Worm (Caenorhabditis elegans) whole organism, early embryonic: ENCODE measurements around the gene nfu-1.

Experiments used
- B0310.2 ChIP-seq: sonication (generic microtip); optimal IDR thresholded peaks from 2 replicates; lab custom pipeline; 2016; ENCODE audit warnings: mild to moderate bottlenecking, missing genetic modification characterization, missing compliant biosample characterization
- F13C5.2 ChIP-seq: sonication (generic microtip); optimal IDR thresholded peaks from 2 replicates; lab custom pipeline; 2017; ENCODE audit warnings: mild to moderate bottlenecking, missing genetic modification characterization, inconsistent platforms, missing compliant biosample characterization
- aly-1 ChIP-seq: sonication (generic microtip); optimal IDR thresholded peaks from 2 replicates; lab custom pipeline; 2016; ENCODE audit warnings: missing genetic modification characterization, missing compliant biosample characterization
- ama-1 ChIP-seq: fragments of 150-350 bp; optimal IDR thresholded peaks from 2 replicates; lab custom pipeline; 2014
- ceh-13 ChIP-seq: fragments of 200-800 bp; sonication (Bioruptor generic); optimal IDR thresholded peaks from 2 replicates; lab custom pipeline; 2018; ENCODE audit warnings: mild to moderate bottlenecking, missing genetic modification characterization, missing compliant biosample characterization
- ceh-36 ChIP-seq: sonication (generic microtip); optimal IDR thresholded peaks from 2 replicates; lab custom pipeline; 2016; ENCODE audit warnings: missing genetic modification characterization, inconsistent platforms, missing compliant biosample characterization
- ets-7 ChIP-seq: sonication (generic microtip); optimal IDR thresholded peaks from 2 replicates; lab custom pipeline; 2016; ENCODE audit warnings: missing genotype, missing genetic modification characterization, missing compliant biosample characterization
- flt-1 ChIP-seq: fragments of 200-800 bp; sonication (Bioruptor generic); IDR thresholded peaks from 2 replicates; pipeline ENCODE4 v1.3.6; 2022; ENCODE audit warnings: missing genetic modification characterization, missing compliant biosample characterization
- hmbx-1 ChIP-seq: sonication (generic microtip); optimal IDR thresholded peaks from 2 replicates; lab custom pipeline; 2016; ENCODE audit warnings: mild to moderate bottlenecking, missing genetic modification characterization, missing compliant biosample characterization
- hmg-4 ChIP-seq: fragments of 200-800 bp; sonication (Bioruptor generic); optimal IDR thresholded peaks from 2 replicates; lab custom pipeline; 2018; ENCODE audit warnings: mild to moderate bottlenecking, missing genetic modification characterization, missing compliant biosample characterization
- hnd-1 ChIP-seq: sonication (generic microtip); optimal IDR thresholded peaks from 2 replicates; lab custom pipeline; 2016; ENCODE audit warnings: missing genetic modification characterization, missing compliant biosample characterization
- pes-1 ChIP-seq: fragments of 200-800 bp; sonication (Bioruptor generic); IDR thresholded peaks from 2 replicates; pipeline ENCODE4 v1.3.6; 2022; ENCODE audit warnings: missing genetic modification reagents, missing genetic modification characterization, missing compliant biosample characterization
- scrt-1 ChIP-seq: fragments of 200-800 bp; sonication (Bioruptor generic); IDR thresholded peaks from 2 replicates; pipeline ENCODE4 v1.3.6; 2022; ENCODE audit warnings: missing genetic modification characterization, missing compliant biosample characterization
- sea-1 ChIP-seq: fragments of 200-800 bp; sonication (Bioruptor generic); conservative IDR thresholded peaks from 2 replicates; pipeline ENCODE4 v1.3.6; 2022; ENCODE audit warnings: missing genetic modification characterization, missing compliant biosample characterization
- tbx-11 ChIP-seq: fragments of 200-800 bp; sonication (Bioruptor generic); IDR thresholded peaks from 2 replicates; pipeline ENCODE4 v1.3.6; 2022; ENCODE audit warnings: missing genetic modification characterization, missing compliant biosample characterization
- tbx-37 ChIP-seq: fragments of 200-800 bp; sonication (Bioruptor generic); conservative IDR thresholded peaks from 2 replicates; pipeline ENCODE4 v1.3.6; 2022; ENCODE audit warnings: missing genetic modification reagents, missing genetic modification characterization, missing compliant biosample characterization
- tra-4 ChIP-seq: sonication (generic microtip); optimal IDR thresholded peaks from 2 replicates; lab custom pipeline; 2017; ENCODE audit warnings: missing genetic modification characterization, missing compliant biosample characterization

The nfu-1 gene

DNA sequence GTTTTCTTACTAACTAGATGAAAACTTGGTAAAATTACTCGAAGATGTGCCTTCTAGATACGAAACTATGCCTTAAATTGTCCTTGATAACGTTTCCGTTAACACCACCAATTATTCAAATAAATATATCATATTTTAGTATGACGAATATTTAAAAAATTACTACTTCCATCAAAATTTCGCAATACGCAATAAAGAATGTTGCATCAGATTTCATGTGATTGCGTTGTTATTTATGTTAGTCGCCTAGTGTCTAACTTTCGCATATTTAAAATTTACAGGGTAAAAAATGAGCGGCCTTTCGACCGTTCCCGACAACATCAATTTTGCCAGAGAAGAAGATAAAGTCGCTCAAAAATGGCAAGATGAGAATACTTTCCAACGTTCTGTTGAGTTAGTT, 18.9 kb upstream of the nfu-1 start, which contains the start of gene iars-1:
iars-1 (plus strand) TSS at position 276 of the 400 bp plus-strand sequence.
- TF ChIP-seq flt-1 (GFP tag; lab: Robert Waterston, UW) (no peak), tra-4 (tag; lab: Kevin White, UChicago) (no peak), hnd-1 (no peak), scrt-1 (GFP tag; lab: Robert Waterston, UW) (no peak), tbx-37 (GFP tag; lab: Robert Waterston, UW) (no peak)

DNA sequence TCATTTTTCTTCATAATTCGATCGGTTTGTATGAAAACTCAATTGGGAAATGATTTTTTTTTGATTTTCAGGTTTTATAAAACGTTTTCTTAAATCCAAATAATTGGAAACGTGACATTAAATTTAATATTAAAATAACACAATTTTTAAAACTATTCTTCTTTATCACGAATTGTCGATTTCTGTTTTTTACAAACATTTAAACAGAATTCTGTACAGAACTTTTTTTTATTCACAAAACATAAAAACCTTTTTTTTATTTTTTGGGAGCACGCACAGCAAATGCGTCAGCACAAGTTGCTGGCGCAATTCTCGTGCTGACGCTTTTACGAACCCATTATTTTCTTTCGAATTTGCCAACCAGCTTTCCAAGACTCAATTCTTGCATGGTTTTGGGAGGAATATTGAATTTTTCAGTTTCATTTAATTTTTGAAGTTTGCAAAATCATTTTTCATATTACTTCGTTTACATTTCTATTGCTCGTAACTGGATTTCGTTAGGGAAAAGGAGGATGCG, 13.4 kb upstream of the nfu-1 start, which contains the start of gene mpz-5:
mpz-5 (minus strand) TSS at position 51 of the 517 bp plus-strand sequence.
- TF ChIP-seq hmbx-1 (no peak), scrt-1 (GFP tag; lab: Robert Waterston, UW) (no peak), B0310.2 (no peak), tbx-11 (GFP tag; lab: Robert Waterston, UW) (no peak), tbx-37 (GFP tag; lab: Robert Waterston, UW) (no peak), tra-4 (tag; lab: Kevin White, UChicago) (no peak), F13C5.2 (tag; lab: Kevin White, UChicago) (peak; percentile 65), flt-1 (GFP tag; lab: Robert Waterston, UW) (no peak), ceh-13 (GFP tag; lab: Kevin White, UChicago) (no peak), hmg-4 (peak; percentile 26), pes-1 (GFP tag; lab: Robert Waterston, UW) (no peak; the same call in 1 of the 2 replicates), ets-7 (tag; lab: Kevin White, UChicago) (no peak), hnd-1 (no peak), ceh-36 (tag; lab: Kevin White, UChicago) (peak; percentile 13), aly-1 (tag; lab: Kevin White, UChicago) (no peak), ama-1 (lab: Kevin White, UChicago) (no peak), sea-1 (GFP tag; lab: Robert Waterston, UW) (no peak)

DNA sequence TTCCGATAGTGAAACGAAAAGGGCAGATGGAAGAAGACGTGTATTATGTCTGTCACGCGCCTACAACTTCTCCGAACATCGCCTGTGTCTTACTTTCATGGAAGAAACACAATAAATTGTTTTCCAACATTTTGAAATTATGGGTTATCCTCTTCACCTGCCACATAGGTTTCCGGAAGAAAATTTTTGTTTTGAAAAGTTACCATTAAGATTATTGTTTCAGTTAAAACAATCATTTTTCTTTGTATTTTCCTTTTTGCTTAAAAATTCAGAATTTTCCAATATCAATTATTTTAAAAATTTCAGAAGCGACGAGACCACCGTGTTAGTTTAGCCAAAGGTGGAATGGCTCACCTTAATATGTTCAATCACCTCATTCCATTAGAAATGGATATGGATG, 12.6 kb upstream of the nfu-1 start, which contains the start of gene mask-1:
mask-1 (plus strand) TSS at position 301 of the 400 bp plus-strand sequence.
- TF ChIP-seq hnd-1 = no peak
- TF ChIP-seq ceh-13 (GFP tag; lab: Kevin White, UChicago) = no peak
- no peak for TF ChIP-seq B0310.2
- no peak for TF ChIP-seq tbx-11 (GFP tag; lab: Robert Waterston, UW)
- TF ChIP-seq tbx-37 (GFP tag; lab: Robert Waterston, UW) = no peak
- no peak for TF ChIP-seq tra-4 (tag; lab: Kevin White, UChicago)
- TF ChIP-seq ets-7 (tag; lab: Kevin White, UChicago) = no peak
- no peak for TF ChIP-seq ceh-36 (tag; lab: Kevin White, UChicago)
- no peak for TF ChIP-seq scrt-1 (GFP tag; lab: Robert Waterston, UW)
- TF ChIP-seq sea-1 (GFP tag; lab: Robert Waterston, UW) = no peak
- no peak for TF ChIP-seq pes-1 (GFP tag; lab: Robert Waterston, UW)
- TF ChIP-seq hmbx-1 = no peak
- no peak for TF ChIP-seq aly-1 (tag; lab: Kevin White, UChicago)

DNA sequence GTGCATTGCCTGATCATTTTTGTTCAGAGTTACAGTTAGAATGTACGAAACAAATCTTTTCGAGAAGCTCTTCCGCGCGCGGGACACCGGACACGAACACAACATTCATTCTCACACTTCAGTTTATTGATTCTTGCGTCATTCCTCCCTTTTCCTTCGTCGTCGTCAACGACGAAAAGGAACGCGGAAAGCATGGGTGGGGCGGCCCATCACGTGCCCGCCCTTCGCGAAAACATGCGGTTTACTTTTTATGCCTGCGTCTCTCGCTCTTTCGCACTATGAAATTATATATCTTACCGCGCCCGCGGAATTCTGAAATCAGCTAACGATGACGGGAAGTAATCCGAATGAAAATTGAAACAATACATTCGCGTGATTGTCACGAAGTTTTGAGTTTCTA, 6.6 kb upstream of the nfu-1 start:
- TF ChIP-seq hmg-4 (peak; percentile 37), ceh-36 (tag; lab: Kevin White, UChicago) (no peak), hmbx-1 (no peak), F13C5.2 (tag; lab: Kevin White, UChicago) (peak; percentile 4)

DNA sequence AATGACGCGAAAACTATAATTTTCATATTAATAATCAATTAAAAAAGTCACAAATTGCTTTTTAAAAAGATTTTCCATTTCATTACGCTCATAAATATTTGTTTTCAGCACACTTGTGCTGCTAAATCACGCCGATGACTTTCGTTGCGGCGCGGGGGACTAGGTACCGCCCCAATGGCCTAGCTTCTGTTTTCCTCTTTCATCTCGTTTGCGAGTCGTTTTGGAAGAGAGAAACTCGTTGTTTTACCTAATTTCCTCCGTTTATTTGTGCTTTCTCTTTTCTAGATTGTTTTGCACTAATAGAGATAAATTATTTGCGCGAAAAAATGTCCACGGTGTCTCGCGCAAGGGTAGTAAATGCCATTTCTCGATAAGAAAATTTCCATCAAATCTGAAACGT, 6.2 kb upstream of the nfu-1 start:
- TF ChIP-seq flt-1 (GFP tag; lab: Robert Waterston, UW) = no peak
- no peak for TF ChIP-seq tbx-37 (GFP tag; lab: Robert Waterston, UW)
- TF ChIP-seq aly-1 (tag; lab: Kevin White, UChicago) = no peak
- no peak for TF ChIP-seq F13C5.2 (tag; lab: Kevin White, UChicago)
- TF ChIP-seq pes-1 (GFP tag; lab: Robert Waterston, UW) = no peak
- no peak for TF ChIP-seq hmg-4
- TF ChIP-seq tra-4 (tag; lab: Kevin White, UChicago) = no peak
- TF ChIP-seq ceh-36 (tag; lab: Kevin White, UChicago) = no peak
- TF ChIP-seq tbx-11 (GFP tag; lab: Robert Waterston, UW) = no peak
- no peak for TF ChIP-seq ama-1 (lab: Kevin White, UChicago)
- TF ChIP-seq scrt-1 (GFP tag; lab: Robert Waterston, UW) = no peak
- TF ChIP-seq hmbx-1 = no peak
- no peak for TF ChIP-seq sea-1 (GFP tag; lab: Robert Waterston, UW)

DNA sequence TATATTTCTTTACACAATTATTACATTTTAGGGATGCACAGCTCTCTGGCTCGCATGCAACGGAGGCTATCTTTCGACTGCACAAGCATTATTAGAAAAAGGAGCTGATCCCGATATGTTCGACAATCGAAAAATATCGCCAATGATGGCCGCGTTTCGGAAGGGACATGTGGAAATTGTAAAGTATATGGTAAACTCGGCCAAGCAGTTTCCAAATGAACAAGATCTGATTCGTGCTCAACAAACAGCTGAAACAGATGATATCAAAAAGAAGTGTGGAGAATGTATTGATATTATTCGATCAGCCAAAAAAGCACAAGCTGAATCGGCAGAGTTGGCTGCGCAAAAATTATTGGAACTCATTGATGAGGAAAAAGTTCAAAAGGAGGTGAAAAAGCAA, 4.3 kb upstream of the nfu-1 start:
- TF ChIP-seq hmg-4 = no peak
- TF ChIP-seq sea-1 (GFP tag; lab: Robert Waterston, UW) = no peak
- TF ChIP-seq hmbx-1 = no peak

DNA sequence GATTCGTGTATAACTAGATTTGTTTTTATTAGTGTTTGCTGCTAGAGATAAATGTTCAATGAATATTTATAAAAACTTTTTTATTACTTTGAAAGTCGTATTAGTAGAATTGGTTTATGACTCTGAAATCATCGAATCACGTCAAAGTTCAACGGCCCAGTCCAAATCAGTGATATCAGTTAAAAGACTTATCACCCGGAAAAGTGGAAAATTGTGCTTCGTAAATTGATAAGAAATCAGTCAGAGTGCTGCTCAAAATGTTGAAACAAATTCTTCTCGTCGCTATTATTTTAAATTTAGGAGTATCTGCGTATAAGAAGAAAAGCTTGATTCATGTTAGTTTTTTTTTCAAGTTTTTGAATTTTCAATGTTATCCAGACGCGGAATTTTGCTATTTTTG, 1.1 kb downstream of the nfu-1 start, which contains the start of gene R10H10.3:
R10H10.3 (plus strand) TSS at position 243 of the 400 bp plus-strand sequence.
- TF ChIP-seq hmbx-1 (no peak), ceh-36 (tag; lab: Kevin White, UChicago) (no peak), tbx-11 (GFP tag; lab: Robert Waterston, UW) (no peak), hnd-1 (no peak), scrt-1 (GFP tag; lab: Robert Waterston, UW) (no peak), B0310.2 (no peak), hmg-4 (no peak), sea-1 (GFP tag; lab: Robert Waterston, UW) (no peak), F13C5.2 (tag; lab: Kevin White, UChicago) (no peak)

DNA sequence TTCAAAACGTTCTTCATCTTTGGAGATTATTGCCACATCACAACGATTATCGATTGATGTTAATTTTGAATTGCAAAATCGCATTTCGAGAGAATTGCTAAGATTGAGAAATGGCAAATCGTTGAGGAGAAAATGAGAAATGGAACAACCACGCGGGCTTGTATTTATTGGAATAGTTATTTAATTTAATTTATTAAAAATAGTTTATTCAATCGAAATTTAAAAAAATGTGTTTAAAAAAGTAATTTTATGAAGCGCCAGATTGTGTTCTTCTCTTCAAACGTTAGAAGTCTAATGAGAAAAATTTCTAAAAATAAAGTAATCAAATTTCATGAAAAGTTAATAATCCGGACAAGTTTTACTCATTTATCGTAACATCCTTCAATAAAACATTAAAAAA, 4.6 kb downstream of the nfu-1 start, which contains the start of gene spe-26:
spe-26 (minus strand) TSS at position 101 of the 400 bp plus-strand sequence.
- TF ChIP-seq ama-1 (lab: Kevin White, UChicago) (no peak), B0310.2 (no peak), ceh-36 (tag; lab: Kevin White, UChicago) (no peak), sea-1 (GFP tag; lab: Robert Waterston, UW) (no peak), tbx-11 (GFP tag; lab: Robert Waterston, UW) (no peak), flt-1 (GFP tag; lab: Robert Waterston, UW) (no peak), hmg-4 (no peak), scrt-1 (GFP tag; lab: Robert Waterston, UW) (no peak), pes-1 (GFP tag; lab: Robert Waterston, UW) (no peak), aly-1 (tag; lab: Kevin White, UChicago) (no peak), tbx-37 (GFP tag; lab: Robert Waterston, UW) (no peak), hnd-1 (no peak), tra-4 (tag; lab: Kevin White, UChicago) (no peak), ets-7 (tag; lab: Kevin White, UChicago) (no peak), ceh-13 (GFP tag; lab: Kevin White, UChicago) (no peak)
